Fruit fly (Drosophila melanogaster) whole organism, embryonic: ENCODE data around the gene CG17364.

Experiments
- Antp ChIP-seq: fragments of 200-800 bp; sonication (Bioruptor generic); optimal IDR thresholded peaks from 3 replicates; lab custom pipeline; 2016; ENCODE audit warnings: missing biosample characterization, missing genetic modification characterization
- B-H1 ChIP-seq: fragments of 200-800 bp; sonication (Bioruptor generic); IDR thresholded peaks from 3 replicates; pipeline ENCODE4 v1.3.6; 2022; ENCODE audit warnings: missing biosample characterization, missing genetic modification characterization
- CG1024 ChIP-seq: fragments of 200-800 bp; sonication (Bioruptor generic); IDR thresholded peaks from 2 replicates; pipeline ENCODE4 v1.3.6; 2022; ENCODE audit warnings: missing biosample characterization, missing genetic modification characterization
- CG10462 ChIP-seq: fragments of 200-800 bp; sonication (Bioruptor generic); optimal IDR thresholded peaks from 2 replicates; lab custom pipeline; 2016; ENCODE audit warnings: missing biosample characterization, missing genetic modification characterization
- CG10565 ChIP-seq: fragments of 200-800 bp; sonication (Bioruptor generic); optimal IDR thresholded peaks from 3 replicates; lab custom pipeline; 2016; ENCODE audit warnings: missing biosample characterization, mild to moderate bottlenecking, missing genetic modification characterization
- CG11093 ChIP-seq: fragments of 200-800 bp; sonication (Bioruptor generic); IDR thresholded peaks from 3 replicates; pipeline ENCODE4 v1.3.6; 2022; ENCODE audit warnings: missing biosample characterization, missing genetic modification characterization
- CG11696 ChIP-seq: fragments of 200-800 bp; sonication (Bioruptor generic); IDR thresholded peaks from 2 replicates; pipeline ENCODE4 v1.3.6; 2022; ENCODE audit warnings: missing biosample characterization, missing genetic modification characterization
- CG11723 ChIP-seq: fragments of 200-800 bp; sonication (Bioruptor generic); optimal IDR thresholded peaks from 2 replicates; lab custom pipeline; 2017; ENCODE audit warnings: missing biosample characterization, mild to moderate bottlenecking, missing genetic modification characterization
- CG12071 ChIP-seq: fragments of 200-800 bp; sonication (Bioruptor generic); optimal IDR thresholded peaks from 3 replicates; lab custom pipeline; 2018; ENCODE audit warnings: missing biosample characterization, mild to moderate bottlenecking, missing genetic modification characterization
- CG12155 ChIP-seq: fragments of 200-800 bp; sonication (Bioruptor generic); optimal IDR thresholded peaks from 3 replicates; lab custom pipeline; 2016; ENCODE audit warnings: missing biosample characterization, missing genetic modification characterization
- CG12236 ChIP-seq: fragments of 200-800 bp; sonication (Bioruptor generic); optimal IDR thresholded peaks from 2 replicates; lab custom pipeline; 2016; ENCODE audit warnings: missing biosample characterization, missing genetic modification characterization
- CG12659 ChIP-seq: fragments of 200-800 bp; sonication (Bioruptor generic); optimal IDR thresholded peaks from 3 replicates; lab custom pipeline; 2017; ENCODE audit warnings: mild to moderate bottlenecking, missing biosample characterization, missing genetic modification reagents, missing genetic modification characterization
- CG12769 ChIP-seq: fragments of 200-800 bp; sonication (Bioruptor generic); optimal IDR thresholded peaks from 2 replicates; lab custom pipeline; 2019; ENCODE audit warnings: missing biosample characterization, mild to moderate bottlenecking, missing genetic modification characterization, moderate library complexity
- CG13296 ChIP-seq: fragments of 200-800 bp; sonication (Bioruptor generic); optimal IDR thresholded peaks from 3 replicates; lab custom pipeline; 2018; ENCODE audit warnings: missing biosample characterization, mild to moderate bottlenecking, missing genetic modification characterization
- CG14965 ChIP-seq: fragments of 200-800 bp; sonication (Bioruptor generic); optimal IDR thresholded peaks from 2 replicates; lab custom pipeline; 2016; ENCODE audit warnings: missing biosample characterization, missing genetic modification characterization, borderline replicate concordance
- CG17612 ChIP-seq: fragments of 200-800 bp; sonication (Bioruptor generic); IDR thresholded peaks from 2 replicates; pipeline ENCODE4 v1.3.6; 2022; ENCODE audit warnings: missing biosample characterization, missing genetic modification characterization
- CG3726 ChIP-seq: fragments of 200-800 bp; sonication (Bioruptor generic); IDR thresholded peaks from 3 replicates; pipeline ENCODE4, ENCODE4 v1.3.6; 2022; ENCODE audit warnings: missing biosample characterization, missing genetic modification characterization
- CG5953 ChIP-seq: fragments of 200-800 bp; sonication (Bioruptor generic); IDR thresholded peaks from 2 replicates; pipeline ENCODE4 v1.3.6; 2022; ENCODE audit warnings: missing biosample characterization, missing genetic modification characterization
- CG6765 ChIP-seq: fragments of 200-800 bp; sonication (Bioruptor generic); optimal IDR thresholded peaks from 3 replicates; lab custom pipeline; 2017; ENCODE audit warnings: missing biosample characterization, mild to moderate bottlenecking, missing genetic modification characterization
- CG6854 ChIP-seq: fragments of 200-800 bp; sonication (Bioruptor generic); optimal IDR thresholded peaks from 3 replicates; lab custom pipeline; 2017; ENCODE audit warnings: missing biosample characterization, mild to moderate bottlenecking, missing genetic modification characterization
- CoRest ChIP-seq: fragments of 200-800 bp; sonication (Bioruptor generic); optimal IDR thresholded peaks from 3 replicates; lab custom pipeline; 2018; ENCODE audit warnings: missing biosample characterization, mild to moderate bottlenecking, missing genetic modification characterization, moderate library complexity
- Drgx ChIP-seq: fragments of 200-800 bp; sonication (Bioruptor generic); IDR thresholded peaks from 2 replicates; pipeline ENCODE4 v1.3.6; 2022; ENCODE audit warnings: missing biosample characterization, missing genetic modification characterization
- Fer2 ChIP-seq: fragments of 200-800 bp; sonication (Bioruptor generic); optimal IDR thresholded peaks from 2 replicates; lab custom pipeline; 2018; ENCODE audit warnings: missing biosample characterization, mild to moderate bottlenecking, missing genetic modification characterization, moderate library complexity
- HHEX ChIP-seq: fragments of 200-800 bp; sonication (Bioruptor generic); optimal IDR thresholded peaks from 3 replicates; lab custom pipeline; 2017; ENCODE audit warnings: missing biosample characterization, mild to moderate bottlenecking, missing genetic modification characterization, missing genetic modification reagents
- HLHmδ ChIP-seq: fragments of 200-800 bp; sonication (Bioruptor generic); optimal IDR thresholded peaks from 2 replicates; lab custom pipeline; 2018; ENCODE audit warnings: missing biosample characterization, mild to moderate bottlenecking, missing genetic modification characterization, moderate library complexity
- Hand ChIP-seq: fragments of 200-800 bp; sonication (Bioruptor generic); optimal IDR thresholded peaks from 2 replicates; lab custom pipeline; 2017; ENCODE audit warnings: mild to moderate bottlenecking, missing biosample characterization, missing genetic modification reagents, missing genetic modification characterization
- Kr ChIP-seq: fragments of 200-800 bp; sonication (Bioruptor generic); optimal IDR thresholded peaks from 2 replicates; lab custom pipeline; 2017; ENCODE audit warnings: missing biosample characterization, mild to moderate bottlenecking, missing genetic modification characterization
- Lpt ChIP-seq: fragments of >200 bp; optimal IDR thresholded peaks from 2 replicates; lab custom pipeline; 2018; ENCODE audit warnings: missing biosample characterization, missing genetic modification characterization
- Ptx1 ChIP-seq: fragments of 200-800 bp; sonication (Bioruptor generic); IDR thresholded peaks from 2 replicates; pipeline ENCODE4 v1.3.6; 2022; ENCODE audit warnings: missing biosample characterization, missing genetic modification characterization
- Side ChIP-seq: fragments of 200-800 bp; sonication (Bioruptor generic); optimal IDR thresholded peaks from 2 replicates; lab custom pipeline; 2016; ENCODE audit warnings: missing biosample characterization, missing genetic modification characterization
- Sox102F ChIP-seq: fragments of 200-800 bp; sonication (Bioruptor generic); optimal IDR thresholded peaks from 2 replicates; lab custom pipeline; 2018; ENCODE audit warnings: missing biosample characterization, mild to moderate bottlenecking, missing genetic modification characterization, moderate library complexity
- al ChIP-seq: fragments of 200-800 bp; sonication (Bioruptor generic); IDR thresholded peaks from 2 replicates; pipeline ENCODE4 v1.3.6; 2022; ENCODE audit warnings: missing biosample characterization, missing genetic modification characterization
- amos ChIP-seq: fragments of 200-800 bp; sonication (Bioruptor generic); IDR thresholded peaks from 2 replicates; pipeline ENCODE4 v1.3.6; 2022; ENCODE audit warnings: missing biosample characterization, missing genetic modification characterization; ENCODE audit not compliant: partially characterized antibody
- crc ChIP-seq: fragments of 200-800 bp; sonication (Bioruptor generic); optimal IDR thresholded peaks from 2 replicates; lab custom pipeline; 2016; ENCODE audit warnings: missing biosample characterization, missing genetic modification characterization
- cwo ChIP-seq: fragments of 200-800 bp; sonication (Bioruptor generic); optimal IDR thresholded peaks from 3 replicates; lab custom pipeline; 2017; ENCODE audit warnings: missing biosample characterization, missing genetic modification characterization, mild to moderate bottlenecking, moderate library complexity, missing genetic modification reagents
- eve ChIP-seq, 2 experiments: fragments of >200 bp; optimal IDR thresholded peaks; 2 replicates each; lab custom pipeline; 2017; ENCODE audit warnings: missing biosample characterization in 2 of 2, missing genetic modification characterization in 2 of 2
- fd102C ChIP-seq: fragments of 200-800 bp; sonication (Bioruptor generic); optimal IDR thresholded peaks from 2 replicates; lab custom pipeline; 2018; ENCODE audit warnings: missing biosample characterization, mild to moderate bottlenecking, missing genetic modification characterization, moderate library complexity
- gcm ChIP-seq: fragments of 200-800 bp; sonication (Bioruptor generic); optimal IDR thresholded peaks from 2 replicates; lab custom pipeline; 2019; ENCODE audit warnings: missing biosample characterization, mild to moderate bottlenecking, missing genetic modification characterization, moderate library complexity
- grau ChIP-seq: fragments of 200-800 bp; optimal IDR thresholded peaks from 3 replicates; lab custom pipeline; 2019; ENCODE audit warnings: missing biosample characterization, mild to moderate bottlenecking, missing genetic modification characterization, moderate library complexity
- kay ChIP-seq: fragments of 200-800 bp; sonication (Bioruptor generic); optimal IDR thresholded peaks from 2 replicates; lab custom pipeline; 2016; ENCODE audit warnings: missing biosample characterization, missing genetic modification characterization
- luna ChIP-seq: fragments of 200-800 bp; sonication (Bioruptor generic); optimal IDR thresholded peaks from 2 replicates; lab custom pipeline; 2016; ENCODE audit warnings: missing biosample characterization, missing genetic modification characterization
- mld ChIP-seq: fragments of 200-800 bp; sonication (Bioruptor generic); IDR thresholded peaks from 3 replicates; pipeline ENCODE4 v1.3.6; 2022; ENCODE audit warnings: missing biosample characterization, missing genetic modification characterization; ENCODE audit not compliant: partially characterized antibody
- nerfin-2 ChIP-seq: fragments of 200-800 bp; sonication (Bioruptor generic); IDR thresholded peaks from 2 replicates; pipeline ENCODE4 v1.3.6; 2022; ENCODE audit warnings: missing biosample characterization, missing genetic modification characterization; ENCODE audit not compliant: partially characterized antibody
- pb ChIP-seq: fragments of 200-800 bp; sonication (Bioruptor generic); optimal IDR thresholded peaks from 3 replicates; lab custom pipeline; 2016; ENCODE audit warnings: missing biosample characterization, missing genetic modification characterization
- sens-2 ChIP-seq: fragments of 200-800 bp; sonication (Bioruptor generic); IDR thresholded peaks from 2 replicates; pipeline ENCODE4 v1.3.6; 2022; ENCODE audit warnings: missing biosample characterization, missing genetic modification characterization
- sima ChIP-seq: fragments of 200-800 bp; sonication (Bioruptor generic); optimal IDR thresholded peaks from 2 replicates; lab custom pipeline; 2016; ENCODE audit warnings: missing biosample characterization, missing genetic modification characterization
- tgo ChIP-seq: fragments of 200-800 bp; sonication (Bioruptor generic); IDR thresholded peaks from 3 replicates; pipeline ENCODE4 v1.3.6; 2022; ENCODE audit warnings: missing biosample characterization, missing genetic modification characterization
- tll ChIP-seq, 2 experiments: fragments of 200-800 bp in 1 of 2; fragments of >200 bp in 1 of 2; sonication (Bioruptor generic) in 1 of 2; optimal IDR thresholded peaks; 2 replicates each; lab custom pipeline; 2017 to 2019; ENCODE audit warnings: missing biosample characterization in 2 of 2, missing genetic modification characterization in 2 of 2, mild to moderate bottlenecking in 1 of 2, moderate library complexity in 1 of 2
- tup ChIP-seq: fragments of 200-800 bp; sonication (Bioruptor generic); optimal IDR thresholded peaks from 2 replicates; lab custom pipeline; 2016; ENCODE audit warnings: missing biosample characterization, mild to moderate bottlenecking, missing genetic modification characterization, moderate library complexity
- unc-4 ChIP-seq: fragments of 200-800 bp; sonication (Bioruptor generic); IDR thresholded peaks from 2 replicates; pipeline ENCODE4 v1.3.6; 2022; ENCODE audit warnings: missing biosample characterization, missing genetic modification characterization; ENCODE audit not compliant: partially characterized antibody
- vvl ChIP-seq: fragments of 200-800 bp; sonication (Bioruptor generic); IDR thresholded peaks from 2 replicates; pipeline ENCODE4 v1.3.6; 2022; ENCODE audit warnings: missing biosample characterization, missing genetic modification characterization

The CG17364 gene

DNA sequence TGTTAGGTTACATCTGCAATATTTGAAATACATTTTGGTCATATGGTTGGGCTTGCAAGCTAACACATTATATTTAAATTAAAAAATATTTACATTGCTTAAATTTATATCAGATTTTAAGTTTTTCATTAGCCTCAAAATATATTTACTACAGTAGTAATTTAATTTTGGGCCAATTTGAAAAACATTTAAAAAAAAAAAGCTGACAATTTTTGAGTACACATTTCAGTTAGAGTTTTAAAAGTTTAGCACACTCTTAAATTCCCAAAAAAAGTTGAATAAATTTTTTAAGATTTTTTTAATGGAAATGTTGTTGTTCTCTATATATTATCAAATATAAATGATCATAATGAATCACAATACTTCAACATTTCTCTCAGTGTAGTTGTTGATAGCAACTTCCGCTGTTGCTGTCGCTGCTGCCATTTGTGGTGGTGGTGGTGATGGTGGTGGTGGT, 36.0 kb downstream of the CG17364 start (continued):
- TF ChIP-seq Ptx1 (GFP tag; lab: Robert Waterston, UW): peak; percentile 46
- TF ChIP-seq CG14965 (GFP tag; lab: Kevin White, UChicago): no peak
- peak; percentile 60 for TF ChIP-seq CG10462 (GFP tag; lab: Kevin White, UChicago)
- no peak for TF ChIP-seq CG12236 (GFP tag; lab: Kevin White, UChicago)
- TF ChIP-seq CG6765 (GFP tag; lab: Kevin White, UChicago): no peak
- peak; percentile 66 for TF ChIP-seq grau (tag; lab: Kevin White, UChicago)
- no peak for TF ChIP-seq CG11696
- TF ChIP-seq mld (GFP tag; lab: Robert Waterston, UW): no peak
- no peak for TF ChIP-seq Side
- TF ChIP-seq crc: no peak
- peak; percentile 43 for TF ChIP-seq CG12155 (GFP tag; lab: Kevin White, UChicago)
- peak; percentile 57 for TF ChIP-seq HHEX (GFP tag; lab: Kevin White, UChicago)
- no peak for TF ChIP-seq amos
- peak; percentile 21 for TF ChIP-seq Antp (GFP tag; lab: Kevin White, UChicago)
- no peak for TF ChIP-seq Lpt (GFP tag; lab: Kevin White, UChicago)
- no peak for TF ChIP-seq nerfin-2 (GFP tag; lab: Robert Waterston, UW)
- no peak for TF ChIP-seq sima (GFP tag; lab: Kevin White, UChicago)
- no peak for TF ChIP-seq CG3726
- no peak for TF ChIP-seq HLHmδ (GFP tag; lab: Kevin White, UChicago)
- TF ChIP-seq CG13296: peak; percentile 15
- TF ChIP-seq CG11093 (GFP tag; lab: Robert Waterston, UW): no peak
- TF ChIP-seq vvl (GFP tag; lab: Robert Waterston, UW): peak; percentile 42; the same call in 1 of the 2 replicates
- TF ChIP-seq CG12659 (GFP tag; lab: Kevin White, UChicago): peak; percentile 59
- no peak for TF ChIP-seq CG17612
- peak; percentile 90 for TF ChIP-seq Sox102F (GFP tag; lab: Kevin White, UChicago)
- TF ChIP-seq tgo: peak; percentile 55
- TF ChIP-seq Fer2 (tag; lab: Kevin White, UChicago): no peak
- TF ChIP-seq kay (GFP tag; lab: Kevin White, UChicago): peak; percentile 18
- no peak for TF ChIP-seq Hand (GFP tag; lab: Kevin White, UChicago)
- peak; percentile 54 for TF ChIP-seq cwo (GFP tag; lab: Kevin White, UChicago)
- TF ChIP-seq CG1024 (GFP tag; lab: Robert Waterston, UW): no peak
- TF ChIP-seq CG5953 (GFP tag; lab: Robert Waterston, UW): no peak
- TF ChIP-seq sens-2 (GFP tag; lab: Robert Waterston, UW): no peak
- TF ChIP-seq gcm (GFP tag; lab: Kevin White, UChicago): peak; percentile 68
- peak in 1 of 2 experiments; percentile 74 for TF ChIP-seq eve (GFP tag; optimal IDR thresholded peaks at IDR 0.05; lab: Kevin White, UChicago)
- no peak for TF ChIP-seq luna (GFP tag; lab: Kevin White, UChicago)
- TF ChIP-seq CG12769 (tag; lab: Kevin White, UChicago): no peak
- no peak for TF ChIP-seq B-H1 (GFP tag; lab: Robert Waterston, UW)
- TF ChIP-seq tup: no peak
- TF ChIP-seq CoRest (tag; lab: Kevin White, UChicago): peak; percentile 86
- no peak for TF ChIP-seq Kr (GFP tag; lab: Kevin White, UChicago)
- no peak for TF ChIP-seq al
- no peak for TF ChIP-seq CG12071 (GFP tag; lab: Kevin White, UChicago)
- no peak for TF ChIP-seq fd102C
- TF ChIP-seq CG10565 (GFP tag; lab: Kevin White, UChicago): peak; percentile 4
- no peak for TF ChIP-seq tll (GFP tag; optimal IDR thresholded peaks at IDR 0.05; lab: Kevin White, UChicago)
- no peak for TF ChIP-seq unc-4
- peak; percentile 40; the same call in 1 of the 2 replicates for TF ChIP-seq Drgx (GFP tag; lab: Robert Waterston, UW)
- TF ChIP-seq CG6854 (GFP tag; lab: Kevin White, UChicago): no peak
- no peak for TF ChIP-seq pb (GFP tag; lab: Kevin White, UChicago)
- peak; percentile 55 for TF ChIP-seq CG11723 (GFP tag; lab: Kevin White, UChicago)
